Worm (Caenorhabditis elegans) whole organism, young adult: ENCODE results near the gene pcf-11.

Experiments
- B0019.2 ChIP-seq: fragments of 200-800 bp; sonication (Bioruptor generic); conservative IDR thresholded peaks from 2 replicates; pipeline ENCODE4 v1.3.6; 2022; ENCODE audit warnings: missing genetic modification reagents, missing genetic modification characterization, missing compliant biosample characterization
- B0035.1 ChIP-seq: sonication (generic microtip); optimal IDR thresholded peaks from 2 replicates; lab custom pipeline; 2016; ENCODE audit warnings: missing genetic modification characterization, mild to moderate bottlenecking, missing compliant biosample characterization, missing genotype, missing genetic modification reagents
- B0261.1 ChIP-seq: sonication (generic microtip); optimal IDR thresholded peaks from 2 replicates; lab custom pipeline; 2016; ENCODE audit warnings: mild to moderate bottlenecking, missing genetic modification characterization, moderate library complexity, missing compliant biosample characterization
- D2030.7 ChIP-seq: fragments of 200-800 bp; sonication (Bioruptor generic); IDR thresholded peaks from 2 replicates; pipeline ENCODE4 v1.3.6; 2022; ENCODE audit warnings: missing genetic modification reagents, missing genetic modification characterization, missing compliant biosample characterization
- F10E7.11 ChIP-seq: sonication (generic microtip); optimal IDR thresholded peaks from 2 replicates; lab custom pipeline; 2017; ENCODE audit warnings: mild to moderate bottlenecking, missing genetic modification characterization, moderate library complexity, missing compliant biosample characterization
- F23B12.7 ChIP-seq: sonication (generic microtip); optimal IDR thresholded peaks from 2 replicates; lab custom pipeline; 2017; ENCODE audit warnings: missing genetic modification characterization, mild to moderate bottlenecking, missing compliant biosample characterization, antibody characterized with exemption, moderate library complexity; ENCODE audit not compliant: insufficient read depth
- F33H1.4 ChIP-seq: fragments of 200-800 bp; sonication (Bioruptor generic); IDR thresholded peaks from 2 replicates; pipeline ENCODE4 v1.3.6; 2022; ENCODE audit warnings: missing genetic modification reagents, missing genetic modification characterization, missing compliant biosample characterization
- F52B5.7 ChIP-seq: sonication (generic microtip); optimal IDR thresholded peaks from 2 replicates; lab custom pipeline; 2016; ENCODE audit warnings: mild to moderate bottlenecking, missing genetic modification characterization, missing compliant biosample characterization
- F57C9.4 ChIP-seq: sonication (generic microtip); optimal IDR thresholded peaks from 2 replicates; lab custom pipeline; 2017; ENCODE audit warnings: mild to moderate bottlenecking, missing genetic modification characterization, missing compliant biosample characterization
- T26A5.8 ChIP-seq: sonication (generic microtip); optimal IDR thresholded peaks from 2 replicates; lab custom pipeline; 2016; ENCODE audit warnings: missing genetic modification characterization, missing compliant biosample characterization
- Y67H2A.10 ChIP-seq: fragments of 200-800 bp; sonication (Bioruptor generic); conservative IDR thresholded peaks from 2 replicates; pipeline ENCODE4 v1.3.6; 2022; ENCODE audit warnings: missing genetic modification reagents, missing genetic modification characterization, missing compliant biosample characterization
- Y95B8A.8 ChIP-seq: fragments of 200-800 bp; sonication (Bioruptor generic); IDR thresholded peaks from 2 replicates; pipeline ENCODE4 v1.3.6; 2022; ENCODE audit warnings: missing genetic modification reagents, missing genetic modification characterization, missing compliant biosample characterization
- ama-1 ChIP-seq, 3 experiments: fragments of 150-350 bp in 1 of 3; sonication (generic microtip) in 2 of 3; optimal IDR thresholded peaks; 2 replicates each; lab custom pipeline; 2014 to 2018; ENCODE audit warnings: missing biosample characterization in 2 of 3, missing genetic modification characterization in 2 of 3, missing genetic modification reagents in 2 of 3
- atf-7 ChIP-seq: sonication (generic microtip); optimal IDR thresholded peaks from 2 replicates; lab custom pipeline; 2017; ENCODE audit warnings: mild to moderate bottlenecking, missing genetic modification characterization, missing compliant biosample characterization
- athp-1 ChIP-seq: sonication (generic microtip); optimal IDR thresholded peaks from 2 replicates; lab custom pipeline; 2017; ENCODE audit warnings: mild to moderate bottlenecking, missing genetic modification characterization, missing compliant biosample characterization
- cebp-2 ChIP-seq: fragments of 200-800 bp; sonication (Bioruptor generic); IDR thresholded peaks from 2 replicates; pipeline ENCODE4 v1.3.6; 2022; ENCODE audit warnings: missing genetic modification characterization, missing compliant biosample characterization
- ceh-100 ChIP-seq: fragments of 200-800 bp; sonication (Bioruptor generic); IDR thresholded peaks from 2 replicates; pipeline ENCODE4 v1.3.6; 2022; ENCODE audit warnings: missing genetic modification reagents, missing genetic modification characterization, missing compliant biosample characterization
- dpff-1 ChIP-seq: sonication (generic microtip); optimal IDR thresholded peaks from 2 replicates; lab custom pipeline; 2017; ENCODE audit warnings: mild to moderate bottlenecking, missing genetic modification characterization, missing compliant biosample characterization
- dpl-1 ChIP-seq: fragments of 150-350 bp; optimal IDR thresholded peaks from 2 replicates; lab custom pipeline; 2014; ENCODE audit warnings: missing biosample characterization, missing genetic modification reagents, missing genetic modification characterization
- efl-1 ChIP-seq: fragments of 150-350 bp; optimal IDR thresholded peaks from 2 replicates; lab custom pipeline; 2014; ENCODE audit warnings: missing biosample characterization, missing genetic modification reagents, missing genetic modification characterization
- egl-44 ChIP-seq: fragments of 200-800 bp; sonication (Bioruptor generic); IDR thresholded peaks from 2 replicates; pipeline ENCODE4 v1.3.6; 2022; ENCODE audit warnings: missing genetic modification reagents, missing genetic modification characterization, missing compliant biosample characterization
- gei-17 ChIP-seq: fragments of 200-800 bp; sonication (Bioruptor generic); optimal IDR thresholded peaks from 2 replicates; lab custom pipeline; 2018; ENCODE audit warnings: mild to moderate bottlenecking, missing genetic modification characterization, missing compliant biosample characterization
- hsf-1 ChIP-seq: fragments of 200-800 bp; sonication (Bioruptor generic); IDR thresholded peaks from 2 replicates; pipeline ENCODE4 v1.3.6; 2022; ENCODE audit warnings: missing genetic modification reagents, missing genetic modification characterization, missing compliant biosample characterization
- lag-1 ChIP-seq: fragments of 200-800 bp; sonication (Bioruptor generic); IDR thresholded peaks from 2 replicates; pipeline ENCODE4 v1.3.6; 2022; ENCODE audit warnings: missing genetic modification reagents, missing genetic modification characterization, missing compliant biosample characterization
- let-526 ChIP-seq: fragments of 200-800 bp; sonication (Bioruptor generic); IDR thresholded peaks from 2 replicates; pipeline ENCODE4 v1.3.6; 2022; ENCODE audit warnings: missing genetic modification reagents, missing genetic modification characterization, missing compliant biosample characterization
- let-607 ChIP-seq, 2 experiments: fragments of 200-800 bp in 1 of 2; sonication (Bioruptor generic) in 1 of 2; sonication (generic microtip) in 1 of 2; optimal IDR thresholded peaks; 2 replicates each; lab custom pipeline; 2016 to 2018; ENCODE audit warnings: mild to moderate bottlenecking in 2 of 2, missing compliant biosample characterization in 2 of 2, missing genetic modification characterization in 2 of 2, moderate library complexity in 2 of 2, missing genotype in 1 of 2
- lin-40 ChIP-seq: sonication (generic microtip); optimal IDR thresholded peaks from 2 replicates; lab custom pipeline; 2016; ENCODE audit warnings: missing genetic modification characterization, mild to moderate bottlenecking, missing compliant biosample characterization, missing genotype, missing genetic modification reagents
- lir-1 ChIP-seq: fragments of 200-800 bp; sonication (Bioruptor generic); conservative IDR thresholded peaks from 2 replicates; pipeline ENCODE4 v1.3.6; 2022; ENCODE audit warnings: missing genetic modification reagents, missing genetic modification characterization, missing compliant biosample characterization
- lsl-1 ChIP-seq: fragments of 200-800 bp; sonication (Bioruptor generic); optimal IDR thresholded peaks from 2 replicates; lab custom pipeline; 2018; ENCODE audit warnings: mild to moderate bottlenecking, missing genetic modification characterization, moderate library complexity, missing compliant biosample characterization
- madf-10 ChIP-seq: sonication (generic microtip); optimal IDR thresholded peaks from 2 replicates; lab custom pipeline; 2016; ENCODE audit warnings: mild to moderate bottlenecking, missing genetic modification characterization, missing compliant biosample characterization
- mcd-1 ChIP-seq: fragments of 200-800 bp; sonication (Bioruptor generic); IDR thresholded peaks from 2 replicates; pipeline ENCODE4 v1.3.6; 2022; ENCODE audit warnings: missing genetic modification reagents, missing genetic modification characterization, missing compliant biosample characterization
- nfyb-1 ChIP-seq: fragments of 200-800 bp; sonication (Bioruptor generic); IDR thresholded peaks from 2 replicates; pipeline ENCODE4 v1.3.6; 2022; ENCODE audit warnings: missing genetic modification reagents, missing genetic modification characterization, missing compliant biosample characterization
- nhr-120 ChIP-seq: fragments of 200-800 bp; sonication (Bioruptor generic); IDR thresholded peaks from 2 replicates; pipeline ENCODE4 v1.3.6; 2022; ENCODE audit warnings: missing genetic modification characterization, missing compliant biosample characterization
- nhr-179 ChIP-seq: sonication (generic microtip); optimal IDR thresholded peaks from 2 replicates; lab custom pipeline; 2016; ENCODE audit warnings: mild to moderate bottlenecking, missing genetic modification characterization, missing compliant biosample characterization
- nhr-90 ChIP-seq: sonication (generic microtip); optimal IDR thresholded peaks from 2 replicates; lab custom pipeline; 2016; ENCODE audit warnings: missing genotype, mild to moderate bottlenecking, missing genetic modification characterization, missing compliant biosample characterization
- pha-4 ChIP-seq: fragments of 150-350 bp; sonication (generic microtip); optimal IDR thresholded peaks from 2 replicates; lab custom pipeline; 2014; ENCODE audit warnings: missing biosample characterization, missing genetic modification reagents, missing genetic modification characterization
- rcor-1 ChIP-seq: fragments of 200-800 bp; sonication (Bioruptor generic); IDR thresholded peaks from 2 replicates; pipeline ENCODE4 v1.3.6; 2022; ENCODE audit warnings: missing genetic modification reagents, missing genetic modification characterization, missing compliant biosample characterization
- repo-1 ChIP-seq: sonication (generic microtip); optimal IDR thresholded peaks from 2 replicates; lab custom pipeline; 2017; ENCODE audit warnings: mild to moderate bottlenecking, missing genetic modification characterization, missing compliant biosample characterization
- rpc-1 ChIP-seq, 2 experiments: fragments of 150-350 bp in 1 of 2; sonication (generic microtip) in 1 of 2; optimal IDR thresholded peaks; 2 replicates each; lab custom pipeline; 2014 to 2018; ENCODE audit warnings: missing biosample characterization in 1 of 2, missing genetic modification characterization in 1 of 2, missing genetic modification reagents in 1 of 2, missing genotype in 1 of 2
- tbp1 ChIP-seq: fragments of 200-800 bp; sonication (Bioruptor generic); optimal IDR thresholded peaks from 2 replicates; lab custom pipeline; 2018; ENCODE audit warnings: mild to moderate bottlenecking, missing genetic modification characterization, missing compliant biosample characterization
- tbx-9 ChIP-seq: sonication (generic microtip); optimal IDR thresholded peaks from 2 replicates; lab custom pipeline; 2016; ENCODE audit warnings: borderline replicate concordance, missing genetic modification characterization, inconsistent platforms, missing compliant biosample characterization
- unc-62 ChIP-seq: fragments of 150-350 bp; optimal IDR thresholded peaks from 2 replicates; lab custom pipeline; 2014; ENCODE audit warnings: missing biosample characterization, missing genetic modification reagents, missing genetic modification characterization
- zfh-2 ChIP-seq: fragments of 200-800 bp; sonication (Bioruptor generic); conservative IDR thresholded peaks from 2 replicates; pipeline ENCODE4 v1.3.6; 2022; ENCODE audit warnings: missing genetic modification reagents, missing genetic modification characterization, missing compliant biosample characterization
- zim-3 ChIP-seq: sonication (generic microtip); optimal IDR thresholded peaks from 2 replicates; lab custom pipeline; 2017; ENCODE audit warnings: mild to moderate bottlenecking, missing genetic modification characterization, moderate library complexity, missing compliant biosample characterization
- ztf-18 ChIP-seq: sonication (generic microtip); optimal IDR thresholded peaks from 2 replicates; lab custom pipeline; 2016; ENCODE audit warnings: missing genotype, mild to moderate bottlenecking, missing genetic modification characterization, missing compliant biosample characterization
- ztf-26 ChIP-seq: sonication (generic microtip); optimal IDR thresholded peaks from 2 replicates; lab custom pipeline; 2017; ENCODE audit warnings: missing genetic modification characterization, missing compliant biosample characterization
- ztf-28 ChIP-seq: fragments of 200-800 bp; sonication (Bioruptor generic); IDR thresholded peaks from 2 replicates; pipeline ENCODE4 v1.3.6; 2022; ENCODE audit warnings: missing genetic modification reagents, missing genetic modification characterization, missing compliant biosample characterization
- ztf-6 ChIP-seq: fragments of 200-800 bp; sonication (Bioruptor generic); IDR thresholded peaks from 2 replicates; pipeline ENCODE4 v1.3.6; 2022; ENCODE audit warnings: missing genetic modification reagents, missing genetic modification characterization, missing compliant biosample characterization

Gene pcf-11

DNA sequence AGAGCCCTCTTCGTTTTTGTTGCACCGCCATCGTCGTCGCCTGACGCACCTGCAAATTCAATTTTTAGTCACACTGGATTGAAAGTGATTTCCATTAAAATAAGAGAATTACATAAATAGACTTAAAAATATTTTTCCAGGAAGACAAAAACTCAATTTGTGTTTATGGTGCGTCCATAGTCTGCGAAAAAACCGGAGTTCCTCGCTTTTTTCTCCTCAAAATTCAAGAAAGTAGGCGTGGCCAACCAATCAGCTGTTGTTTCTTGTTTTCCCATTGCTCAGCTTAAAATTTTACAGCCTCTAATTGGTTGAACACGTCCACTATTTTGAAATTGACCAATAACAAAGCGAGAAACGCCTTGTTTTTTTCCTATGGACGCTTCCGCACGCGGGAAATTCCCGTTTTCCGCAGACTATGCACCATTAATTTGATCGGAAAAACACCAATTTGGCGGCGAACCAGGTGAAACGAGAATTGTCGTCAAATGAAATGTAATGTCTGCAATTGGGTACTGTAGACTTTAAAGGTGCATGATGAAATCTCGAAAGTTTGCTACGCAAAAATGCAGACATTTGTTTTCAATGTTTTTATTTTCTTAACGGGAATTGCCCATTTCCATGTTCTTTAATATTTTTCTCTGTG, 40.1 kb upstream of the pcf-11 start, which contains the start of gene C27F2.7 (continued):
- TF ChIP-seq rpc-1 (optimal IDR thresholded peaks at IDR 0.05; lab: Kevin White, UChicago) (no peak), rpc-1 (tag; optimal IDR thresholded peaks at IDR 0.05; lab: Kevin White, UChicago) (no peak), D2030.7 (peak; percentile 79), T26A5.8 (tag; lab: Kevin White, UChicago) (no peak), efl-1 (GFP tag; lab: Kevin White, UChicago) (peak; percentile 82), ceh-100 (no peak), repo-1 (no peak), tbp1 (GFP tag; lab: Kevin White, UChicago) (peak; percentile 41), rcor-1 (GFP tag; lab: Robert Waterston, UW) (peak; percentile 83), gei-17 (GFP tag; lab: Kevin White, UChicago) (no peak), ama-1 (optimal IDR thresholded peaks at IDR 0.05; lab: Kevin White, UChicago) (no peak), ama-1 (GFP tag; optimal IDR thresholded peaks at IDR 0.05; lab: Kevin White, UChicago) (no peak), egl-44 (no peak), nfyb-1 (peak; percentile 95), F57C9.4 (tag; lab: Kevin White, UChicago) (no peak), zim-3 (tag; lab: Kevin White, UChicago) (no peak), Y95B8A.8 (GFP tag; lab: Robert Waterston, UW) (peak; percentile 81), F33H1.4 (GFP tag; lab: Robert Waterston, UW) (peak; percentile 76), F52B5.7 (tag; lab: Kevin White, UChicago) (no peak), nhr-120 (no peak), cebp-2 (GFP tag; lab: Robert Waterston, UW) (no peak), ztf-18 (peak; percentile 46), unc-62 (no peak), dpl-1 (GFP tag; lab: Kevin White, UChicago) (peak; percentile 47), pha-4 (tag; lab: Kevin White, UChicago) (no peak), hsf-1 (GFP tag; lab: Robert Waterston, UW) (peak; percentile 70), madf-10 (tag; lab: Kevin White, UChicago) (no peak), dpff-1 (no peak), ztf-6 (no peak), B0035.1 (tag; lab: Kevin White, UChicago) (no peak), nhr-179 (tag; lab: Kevin White, UChicago) (no peak), mcd-1 (GFP tag; lab: Robert Waterston, UW) (no peak), lin-40 (tag; lab: Kevin White, UChicago) (no peak), B0261.1 (tag; lab: Kevin White, UChicago) (no peak), zfh-2 (GFP tag; lab: Robert Waterston, UW) (no peak), lag-1 (GFP tag; lab: Robert Waterston, UW) (no peak), F10E7.11 (tag; lab: Kevin White, UChicago) (no peak), ztf-26 (tag; lab: Kevin White, UChicago) (no peak), let-607 (tag; optimal IDR thresholded peaks at IDR 0.05; lab: Kevin White, UChicago) (no peak), nhr-90 (tag; lab: Kevin White, UChicago) (no peak), tbx-9 (tag; lab: Kevin White, UChicago) (no peak), Y67H2A.10 (GFP tag; lab: Robert Waterston, UW) (no peak), F23B12.7 (tag; lab: Kevin White, UChicago) (no peak), let-526 (GFP tag; lab: Robert Waterston, UW) (no peak), atf-7 (tag; lab: Kevin White, UChicago) (no peak), athp-1 (tag; lab: Kevin White, UChicago) (peak; percentile 67), B0019.2 (GFP tag; lab: Robert Waterston, UW) (peak; percentile 68; the same call in 1 of the 2 replicates), ztf-28 (no peak), lir-1 (GFP tag; lab: Robert Waterston, UW) (no peak), lsl-1 (GFP tag; lab: Kevin White, UChicago) (peak; percentile 94)
